Worm (Caenorhabditis elegans): ENCODE data around the gene F32D8.15.

DNA sequence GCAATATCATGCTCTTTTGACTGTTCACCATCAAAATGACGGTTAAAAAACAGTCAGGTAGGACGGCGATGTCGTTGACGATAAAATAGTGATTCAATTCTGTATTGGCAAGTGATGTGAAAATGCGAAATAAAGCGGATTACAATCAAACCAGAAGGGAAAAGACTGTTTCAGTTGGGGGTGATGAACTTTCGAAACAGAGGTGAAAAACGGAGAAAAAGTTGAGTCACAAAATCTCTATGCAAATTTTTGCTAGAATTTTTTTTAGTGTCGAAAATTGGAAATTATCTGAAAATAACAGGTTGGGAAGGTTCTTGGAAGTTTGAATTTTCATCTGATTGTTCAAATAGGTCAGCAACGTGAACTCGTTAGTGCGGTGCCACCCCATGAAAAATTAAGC lies 17.9 kb downstream of the F32D8.15 start, which contains the start of gene nas-31:
- TF ChIP-seq fkh-10 (GFP tag; optimal IDR thresholded peaks at IDR 0.05) (no peak), mec-3 (tag; optimal IDR thresholded peaks at IDR 0.05; ENCODE audit: borderline replicate concordance) (no peak), ama-1 (optimal IDR thresholded peaks at IDR 0.05) (no peak), pag-3 (tag; optimal IDR thresholded peaks at IDR 0.05; ENCODE audit: borderline replicate concordance) (no peak), eyg-1 (tag; optimal IDR thresholded peaks at IDR 0.05) (no peak), rnt-1 (tag; optimal IDR thresholded peaks at IDR 0.05) (no peak), sox-4 (tag; optimal IDR thresholded peaks at IDR 0.05) (no peak), lim-6 (tag; optimal IDR thresholded peaks at IDR 0.05) (no peak), unc-86 (tag; optimal IDR thresholded peaks at IDR 0.05) (no peak), hlh-8 (tag; optimal IDR thresholded peaks at IDR 0.05) (no peak), hlh-30 (tag; optimal IDR thresholded peaks at IDR 0.05; ENCODE audit: insufficient read depth) (no peak), unc-55 (GFP tag; optimal IDR thresholded peaks at IDR 0.05) (no peak)

All from whole organism, late embryonic.